Worm (Caenorhabditis elegans): ENCODE data around the gene Y43F8B.11.

DNA sequence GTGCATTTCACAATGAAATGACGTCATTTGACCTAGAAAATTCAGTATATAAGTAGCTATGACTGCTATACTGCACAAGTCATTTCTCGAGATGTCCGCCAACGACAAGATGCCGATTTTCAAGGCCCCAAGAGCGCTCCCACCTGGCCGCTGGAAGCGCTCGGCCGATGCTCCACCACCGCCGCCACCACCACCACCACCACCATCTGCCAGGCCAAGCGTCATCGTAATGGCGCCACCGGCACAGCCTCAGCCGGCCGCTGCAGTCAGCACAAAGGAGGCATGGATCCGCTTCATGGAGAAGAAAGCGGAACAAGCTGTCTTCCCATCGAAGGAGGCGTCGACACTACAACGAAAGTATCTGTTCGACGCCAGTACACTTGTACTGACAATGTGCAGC, 14.8 kb downstream of the Y43F8B.11 start, which contains the start of gene Y43F8B.28:
- TF ChIP-seq ceh-9 (tag; optimal IDR thresholded peaks at IDR 0.05) (no peak), T23F11.4 (GFP tag; optimal IDR thresholded peaks at IDR 0.05) (no peak), F13H6.1 (tag; optimal IDR thresholded peaks at IDR 0.05) (no peak), nhr-11 (tag; optimal IDR thresholded peaks at IDR 0.05) (no peak)

Data from whole organism, late embryonic.